Worm (Caenorhabditis elegans) whole organism, early embryonic: ENCODE results near the gene col-38.

Source experiments
- F13C5.2 ChIP-seq: sonication (generic microtip); optimal IDR thresholded peaks from 2 replicates; lab custom pipeline; 2017; ENCODE audit warnings: mild to moderate bottlenecking, missing genetic modification characterization, inconsistent platforms, missing compliant biosample characterization
- ama-1 ChIP-seq: fragments of 150-350 bp; optimal IDR thresholded peaks from 2 replicates; lab custom pipeline; 2014
- ets-7 ChIP-seq: sonication (generic microtip); optimal IDR thresholded peaks from 2 replicates; lab custom pipeline; 2016; ENCODE audit warnings: missing genotype, missing genetic modification characterization, missing compliant biosample characterization
- tbx-11 ChIP-seq: fragments of 200-800 bp; sonication (Bioruptor generic); IDR thresholded peaks from 2 replicates; pipeline ENCODE4 v1.3.6; 2022; ENCODE audit warnings: missing genetic modification characterization, missing compliant biosample characterization

- TF ChIP-seq tbx-11 (GFP tag; lab: Robert Waterston, UW) (no peak), ets-7 (tag; lab: Kevin White, UChicago) (no peak), ama-1 (lab: Kevin White, UChicago) (no peak), F13C5.2 (tag; lab: Kevin White, UChicago) (no peak)
These were observed 17.0 kb upstream of the col-38 start for ce11 chrII:8585921-8586320.
